Worm (Caenorhabditis elegans) whole organism, young adult: ENCODE data around the gene scl-1.

Experiments used
- B0261.1 ChIP-seq: sonication (generic microtip); optimal IDR thresholded peaks from 2 replicates; lab custom pipeline; 2016; ENCODE audit warnings: mild to moderate bottlenecking, missing genetic modification characterization, moderate library complexity, missing compliant biosample characterization
- F23B12.7 ChIP-seq: sonication (generic microtip); optimal IDR thresholded peaks from 2 replicates; lab custom pipeline; 2017; ENCODE audit warnings: missing genetic modification characterization, mild to moderate bottlenecking, missing compliant biosample characterization, antibody characterized with exemption, moderate library complexity; ENCODE audit not compliant: insufficient read depth
- F49E8.2 ChIP-seq: sonication (generic microtip); optimal IDR thresholded peaks from 3 replicates; lab custom pipeline; 2017; ENCODE audit warnings: missing genetic modification characterization, mild to moderate bottlenecking, missing compliant biosample characterization, antibody characterized with exemption, moderate library complexity; ENCODE audit not compliant: insufficient read depth
- F57A8.1 ChIP-seq: fragments of 200-800 bp; sonication (Bioruptor generic); optimal IDR thresholded peaks from 2 replicates; lab custom pipeline; 2018; ENCODE audit warnings: mild to moderate bottlenecking, missing genetic modification characterization, moderate library complexity, missing compliant biosample characterization
- K12H6.12 ChIP-seq: fragments of 200-800 bp; sonication (Bioruptor generic); optimal IDR thresholded peaks from 2 replicates; lab custom pipeline; 2018; ENCODE audit warnings: mild to moderate bottlenecking, missing genetic modification characterization, missing compliant biosample characterization
- T07F8.4 ChIP-seq: sonication (generic microtip); optimal IDR thresholded peaks from 2 replicates; lab custom pipeline; 2016; ENCODE audit warnings: mild to moderate bottlenecking, missing genetic modification characterization, moderate library complexity, missing compliant biosample characterization
- Y79H2A.3 ChIP-seq: fragments of 200-800 bp; sonication (Bioruptor generic); conservative IDR thresholded peaks from 2 replicates; pipeline ENCODE4 v1.3.6; 2022; ENCODE audit warnings: missing genetic modification reagents, missing genetic modification characterization, missing compliant biosample characterization
- aptf-3 ChIP-seq: fragments of 200-800 bp; sonication (Bioruptor generic); IDR thresholded peaks from 2 replicates; pipeline ENCODE4 v1.3.6; 2022; ENCODE audit warnings: missing genetic modification characterization, missing compliant biosample characterization
- atf-7 ChIP-seq: sonication (generic microtip); optimal IDR thresholded peaks from 2 replicates; lab custom pipeline; 2017; ENCODE audit warnings: mild to moderate bottlenecking, missing genetic modification characterization, missing compliant biosample characterization
- attf-6 ChIP-seq: fragments of 200-800 bp; sonication (Bioruptor generic); IDR thresholded peaks from 2 replicates; pipeline ENCODE4 v1.3.6; 2022; ENCODE audit warnings: missing genetic modification reagents, missing genetic modification characterization, missing compliant biosample characterization
- bed-1 ChIP-seq: fragments of 200-800 bp; sonication (Bioruptor generic); IDR thresholded peaks from 2 replicates; pipeline ENCODE4 v1.3.6; 2022; ENCODE audit warnings: missing genetic modification reagents, missing genetic modification characterization, missing compliant biosample characterization
- cebp-1 ChIP-seq, 2 experiments: fragments of 200-800 bp in 1 of 2; sonication (Bioruptor generic) in 1 of 2; sonication (generic microtip) in 1 of 2; IDR thresholded peaks in 1 of 2; optimal IDR thresholded peaks in 1 of 2; 2 replicates each; pipeline versions ENCODE4 v1.3.6 to Lab custom; 2017 to 2022; ENCODE audit warnings: missing compliant biosample characterization in 2 of 2, missing genetic modification characterization in 2 of 2, mild to moderate bottlenecking in 1 of 2, missing genetic modification reagents in 1 of 2, moderate library complexity in 1 of 2
- cebp-2 ChIP-seq: fragments of 200-800 bp; sonication (Bioruptor generic); IDR thresholded peaks from 2 replicates; pipeline ENCODE4 v1.3.6; 2022; ENCODE audit warnings: missing genetic modification characterization, missing compliant biosample characterization
- ceh-27 ChIP-seq: fragments of 200-800 bp; sonication (Bioruptor generic); optimal IDR thresholded peaks from 2 replicates; lab custom pipeline; 2018; ENCODE audit warnings: mild to moderate bottlenecking, missing genetic modification characterization, moderate library complexity, missing compliant biosample characterization
- egl-18 ChIP-seq: fragments of 200-800 bp; sonication (Bioruptor generic); IDR thresholded peaks from 2 replicates; pipeline ENCODE4 v1.3.6; 2022; ENCODE audit warnings: missing genetic modification reagents, missing genetic modification characterization, missing compliant biosample characterization
- egl-44 ChIP-seq: fragments of 200-800 bp; sonication (Bioruptor generic); IDR thresholded peaks from 2 replicates; pipeline ENCODE4 v1.3.6; 2022; ENCODE audit warnings: missing genetic modification reagents, missing genetic modification characterization, missing compliant biosample characterization
- him-1 ChIP-seq: sonication (generic microtip); optimal IDR thresholded peaks from 2 replicates; lab custom pipeline; 2016; ENCODE audit warnings: missing genotype, missing genetic modification reagents, missing genetic modification characterization, missing compliant biosample characterization
- hmg-1.2 ChIP-seq: fragments of 200-800 bp; sonication (Bioruptor generic); IDR thresholded peaks from 2 replicates; pipeline ENCODE4 v1.3.6; 2022; ENCODE audit warnings: missing genetic modification reagents, missing genetic modification characterization, missing compliant biosample characterization
- hrde-1 ChIP-seq: sonication (generic microtip); optimal IDR thresholded peaks from 2 replicates; lab custom pipeline; 2016; ENCODE audit warnings: missing genetic modification characterization, mild to moderate bottlenecking, missing compliant biosample characterization, moderate library complexity, missing genotype, missing genetic modification reagents, borderline replicate concordance
- lag-1 ChIP-seq: fragments of 200-800 bp; sonication (Bioruptor generic); IDR thresholded peaks from 2 replicates; pipeline ENCODE4 v1.3.6; 2022; ENCODE audit warnings: missing genetic modification reagents, missing genetic modification characterization, missing compliant biosample characterization
- let-607 ChIP-seq, 2 experiments: fragments of 200-800 bp in 1 of 2; sonication (Bioruptor generic) in 1 of 2; sonication (generic microtip) in 1 of 2; optimal IDR thresholded peaks; 2 replicates each; lab custom pipeline; 2016 to 2018; ENCODE audit warnings: mild to moderate bottlenecking in 2 of 2, missing compliant biosample characterization in 2 of 2, missing genetic modification characterization in 2 of 2, moderate library complexity in 2 of 2, missing genotype in 1 of 2
- lin-40 ChIP-seq: sonication (generic microtip); optimal IDR thresholded peaks from 2 replicates; lab custom pipeline; 2016; ENCODE audit warnings: missing genetic modification characterization, mild to moderate bottlenecking, missing compliant biosample characterization, missing genotype, missing genetic modification reagents
- lin-54 ChIP-seq: fragments of 200-800 bp; sonication (Bioruptor generic); optimal IDR thresholded peaks from 2 replicates; lab custom pipeline; 2018; ENCODE audit warnings: mild to moderate bottlenecking, missing genetic modification characterization, missing compliant biosample characterization
- lir-1 ChIP-seq: fragments of 200-800 bp; sonication (Bioruptor generic); conservative IDR thresholded peaks from 2 replicates; pipeline ENCODE4 v1.3.6; 2022; ENCODE audit warnings: missing genetic modification reagents, missing genetic modification characterization, missing compliant biosample characterization
- lsl-1 ChIP-seq: fragments of 200-800 bp; sonication (Bioruptor generic); optimal IDR thresholded peaks from 2 replicates; lab custom pipeline; 2018; ENCODE audit warnings: mild to moderate bottlenecking, missing genetic modification characterization, moderate library complexity, missing compliant biosample characterization
- lsy-27 ChIP-seq: sonication (generic microtip); optimal IDR thresholded peaks from 2 replicates; lab custom pipeline; 2017; ENCODE audit warnings: missing genetic modification characterization, mild to moderate bottlenecking, missing compliant biosample characterization, antibody characterized with exemption, missing genotype, borderline replicate concordance; ENCODE audit not compliant: insufficient read depth
- madf-10 ChIP-seq: sonication (generic microtip); optimal IDR thresholded peaks from 2 replicates; lab custom pipeline; 2016; ENCODE audit warnings: mild to moderate bottlenecking, missing genetic modification characterization, missing compliant biosample characterization
- madf-3 ChIP-seq: fragments of 200-800 bp; sonication (Bioruptor generic); IDR thresholded peaks from 2 replicates; pipeline ENCODE4 v1.3.6; 2022; ENCODE audit warnings: missing genetic modification reagents, missing genetic modification characterization, missing compliant biosample characterization
- mel-28 ChIP-seq: sonication (generic microtip); optimal IDR thresholded peaks from 2 replicates; lab custom pipeline; 2016; ENCODE audit warnings: borderline replicate concordance, mild to moderate bottlenecking, missing genetic modification characterization, missing compliant biosample characterization
- mxl-1 ChIP-seq: sonication (generic microtip); optimal IDR thresholded peaks from 2 replicates; lab custom pipeline; 2016; ENCODE audit warnings: missing genetic modification characterization, missing compliant biosample characterization
- nhr-120 ChIP-seq: fragments of 200-800 bp; sonication (Bioruptor generic); IDR thresholded peaks from 2 replicates; pipeline ENCODE4 v1.3.6; 2022; ENCODE audit warnings: missing genetic modification characterization, missing compliant biosample characterization
- nhr-27 ChIP-seq: fragments of 200-800 bp; sonication (Bioruptor generic); optimal IDR thresholded peaks from 2 replicates; lab custom pipeline; 2018; ENCODE audit warnings: mild to moderate bottlenecking, missing genetic modification characterization, moderate library complexity, missing compliant biosample characterization
- nhr-80 ChIP-seq: sonication (generic microtip); optimal IDR thresholded peaks from 2 replicates; lab custom pipeline; 2016; ENCODE audit warnings: missing genetic modification characterization, missing compliant biosample characterization
- nhr-90 ChIP-seq: sonication (generic microtip); optimal IDR thresholded peaks from 2 replicates; lab custom pipeline; 2016; ENCODE audit warnings: missing genotype, mild to moderate bottlenecking, missing genetic modification characterization, missing compliant biosample characterization
- pbrm-1 ChIP-seq: fragments of 200-800 bp; sonication (Bioruptor generic); IDR thresholded peaks from 2 replicates; pipeline ENCODE4 v1.3.6; 2022; ENCODE audit warnings: missing genetic modification reagents, missing genetic modification characterization, missing compliant biosample characterization
- pha-4 ChIP-seq: fragments of 150-350 bp; sonication (generic microtip); optimal IDR thresholded peaks from 2 replicates; lab custom pipeline; 2014; ENCODE audit warnings: missing biosample characterization, missing genetic modification reagents, missing genetic modification characterization
- rcor-1 ChIP-seq: fragments of 200-800 bp; sonication (Bioruptor generic); IDR thresholded peaks from 2 replicates; pipeline ENCODE4 v1.3.6; 2022; ENCODE audit warnings: missing genetic modification reagents, missing genetic modification characterization, missing compliant biosample characterization
- rec-8 ChIP-seq, 2 experiments: sonication (generic microtip); optimal IDR thresholded peaks; 2 replicates each; lab custom pipeline; 2016; ENCODE audit warnings: mild to moderate bottlenecking in 2 of 2, missing genetic modification characterization in 2 of 2, missing genetic modification reagents in 2 of 2, missing genotype in 2 of 2, missing biosample characterization in 1 of 2, missing compliant biosample characterization in 1 of 2, moderate library complexity in 1 of 2
- repo-1 ChIP-seq: sonication (generic microtip); optimal IDR thresholded peaks from 2 replicates; lab custom pipeline; 2017; ENCODE audit warnings: mild to moderate bottlenecking, missing genetic modification characterization, missing compliant biosample characterization
- sea-2 ChIP-seq: fragments of 200-800 bp; sonication (Bioruptor generic); IDR thresholded peaks from 2 replicates; pipeline ENCODE4 v1.3.6; 2022; ENCODE audit warnings: missing genetic modification characterization, missing compliant biosample characterization
- snpc-1.1 ChIP-seq: sonication (generic microtip); optimal IDR thresholded peaks from 2 replicates; lab custom pipeline; 2017; ENCODE audit warnings: missing genetic modification characterization, mild to moderate bottlenecking, missing compliant biosample characterization, antibody characterized with exemption, moderate library complexity, missing genotype, missing genetic modification reagents; ENCODE audit not compliant: insufficient read depth
- snpc-1.3 ChIP-seq: sonication (generic microtip); optimal IDR thresholded peaks from 2 replicates; lab custom pipeline; 2017; ENCODE audit warnings: missing genetic modification characterization, mild to moderate bottlenecking, missing compliant biosample characterization, antibody characterized with exemption, moderate library complexity, missing genotype, missing genetic modification reagents; ENCODE audit not compliant: insufficient read depth
- sptf-2 ChIP-seq: fragments of 200-800 bp; sonication (Bioruptor generic); optimal IDR thresholded peaks from 2 replicates; lab custom pipeline; 2018; ENCODE audit warnings: mild to moderate bottlenecking, missing genetic modification characterization, missing compliant biosample characterization
- unc-130 ChIP-seq: sonication (generic microtip); optimal IDR thresholded peaks from 2 replicates; lab custom pipeline; 2016; ENCODE audit warnings: missing genetic modification reagents, missing genetic modification characterization, missing compliant biosample characterization
- xnd-1 ChIP-seq: sonication (generic microtip); optimal IDR thresholded peaks from 2 replicates; lab custom pipeline; 2016; ENCODE audit warnings: missing genotype, missing genetic modification reagents, missing genetic modification characterization, missing compliant biosample characterization
- zfh-2 ChIP-seq: fragments of 200-800 bp; sonication (Bioruptor generic); conservative IDR thresholded peaks from 2 replicates; pipeline ENCODE4 v1.3.6; 2022; ENCODE audit warnings: missing genetic modification reagents, missing genetic modification characterization, missing compliant biosample characterization
- ztf-25 ChIP-seq: fragments of 200-800 bp; sonication (Bioruptor generic); IDR thresholded peaks from 2 replicates; pipeline ENCODE4 v1.3.6; 2022; ENCODE audit warnings: missing genetic modification reagents, missing genetic modification characterization, missing compliant biosample characterization

scl-1 gene

DNA sequence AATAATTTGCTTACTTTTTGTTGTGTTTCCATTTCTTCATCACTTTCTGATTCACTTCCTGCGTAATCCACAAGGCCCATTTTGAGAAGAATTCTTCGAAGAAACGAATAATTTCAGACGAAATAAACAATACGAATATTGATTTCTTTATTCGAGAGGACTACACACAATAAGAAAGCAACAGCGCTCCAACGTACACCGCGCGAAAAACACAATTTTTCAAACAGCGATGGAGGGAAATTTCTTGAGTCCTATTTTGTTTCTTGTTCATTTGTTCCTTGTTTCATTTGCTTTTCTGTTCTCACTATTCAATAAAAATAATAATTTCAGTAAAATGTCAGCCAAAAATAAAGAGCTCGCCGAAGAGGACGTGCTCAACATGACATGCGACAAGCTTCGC lies 37.6 kb downstream of the scl-1 start, which contains the start of the genes prcc-1 and C39E9.12:
prcc-1 (minus strand) TSS at position 119 of the 400 bp plus-strand sequence.
C39E9.12 (plus strand) TSS at position 331 of the 400 bp plus-strand sequence.
- TF ChIP-seq B0261.1 (tag; lab: Kevin White, UChicago) (no peak), aptf-3 (GFP tag; lab: Robert Waterston, UW) (no peak), lir-1 (GFP tag; lab: Robert Waterston, UW) (no peak), ceh-27 (GFP tag; lab: Kevin White, UChicago) (peak; percentile 12), ztf-25 (GFP tag; lab: Robert Waterston, UW) (no peak), Y79H2A.3 (GFP tag; lab: Robert Waterston, UW) (no peak), mxl-1 (tag; lab: Kevin White, UChicago) (no peak), lsy-27 (no peak), hrde-1 (no peak), attf-6 (no peak), lsl-1 (GFP tag; lab: Kevin White, UChicago) (peak; percentile 74), madf-3 (GFP tag; lab: Robert Waterston, UW) (peak; percentile 72), nhr-80 (no peak), nhr-120 (no peak), lin-54 (peak; percentile 82), let-607 (tag; optimal IDR thresholded peaks at IDR 0.05; lab: Kevin White, UChicago) (no peak), atf-7 (tag; lab: Kevin White, UChicago) (no peak), cebp-1 (GFP tag; IDR thresholded peaks at IDR 0.05; lab: Robert Waterston, UW) (no peak), cebp-1 (tag; optimal IDR thresholded peaks at IDR 0.05; lab: Kevin White, UChicago) (no peak), K12H6.12 (tag; lab: Kevin White, UChicago) (no peak), zfh-2 (no peak), F57A8.1 (GFP tag; lab: Kevin White, UChicago) (no peak), egl-18 (GFP tag; lab: Robert Waterston, UW) (no peak), mel-28 (no peak), sea-2 (no peak), repo-1 (tag; lab: Kevin White, UChicago) (no peak), lag-1 (GFP tag; lab: Robert Waterston, UW) (no peak), him-1 (peak; percentile 1), pha-4 (tag; lab: Kevin White, UChicago) (no peak), nhr-27 (no peak), rcor-1 (GFP tag; lab: Robert Waterston, UW) (peak; percentile 23; the same call in 1 of the 2 replicates), snpc-1.3 (peak; percentile 3), egl-44 (GFP tag; lab: Robert Waterston, UW) (no peak), F23B12.7 (peak; percentile 61), bed-1 (GFP tag; lab: Robert Waterston, UW) (no peak), lin-40 (tag; lab: Kevin White, UChicago) (no peak), rec-8 (tag; optimal IDR thresholded peaks at IDR 0.05; lab: Kevin White, UChicago) (no peak), unc-130 (GFP tag; lab: Kevin White, UChicago) (peak; percentile 69), madf-10 (no peak), snpc-1.1 (tag; lab: Kevin White, UChicago) (peak; percentile 58), hmg-1.2 (GFP tag; lab: Robert Waterston, UW) (peak; percentile 53; the same call in 1 of the 2 replicates), sptf-2 (no peak), pbrm-1 (GFP tag; lab: Robert Waterston, UW) (peak; percentile 29; the same call in 1 of the 2 replicates), T07F8.4 (tag; lab: Kevin White, UChicago) (no peak), nhr-90 (tag; lab: Kevin White, UChicago) (no peak), xnd-1 (tag; lab: Kevin White, UChicago) (peak; percentile 80), F49E8.2 (tag; lab: Kevin White, UChicago) (peak; percentile 9), cebp-2 (GFP tag; lab: Robert Waterston, UW) (no peak)
